Worm (Caenorhabditis elegans) whole organism, L4 larva: Measurements from ENCODE around the gene R10E11.5.

Experiments used
- D1046.2 ChIP-seq: fragments of 200-800 bp; sonication (Bioruptor generic); IDR thresholded peaks from 2 replicates; pipeline ENCODE4 v1.3.6; 2022; ENCODE audit warnings: missing genetic modification characterization, missing compliant biosample characterization
- F26F4.8 ChIP-seq: fragments of 200-800 bp; sonication (Bioruptor generic); conservative IDR thresholded peaks from 2 replicates; pipeline ENCODE4 v1.3.6; 2022; ENCODE audit warnings: missing genetic modification characterization, missing compliant biosample characterization
- T20F7.1 ChIP-seq: fragments of 200-800 bp; sonication (Bioruptor generic); optimal IDR thresholded peaks from 2 replicates; lab custom pipeline; 2018; ENCODE audit warnings: mild to moderate bottlenecking, missing genetic modification characterization, missing compliant biosample characterization
- T26A8.4 ChIP-seq: fragments of 200-800 bp; sonication (Bioruptor generic); IDR thresholded peaks from 2 replicates; pipeline ENCODE4 v1.3.6; 2022; ENCODE audit warnings: missing genetic modification characterization, missing compliant biosample characterization
- ZK337.2 ChIP-seq: fragments of 200-800 bp; sonication (Bioruptor generic); IDR thresholded peaks from 2 replicates; pipeline ENCODE4 v1.3.6; 2022; ENCODE audit warnings: missing genetic modification reagents, missing genetic modification characterization, missing compliant biosample characterization
- ZK546.5 ChIP-seq, 2 experiments: sonication (generic microtip); optimal IDR thresholded peaks; 2 replicates each; lab custom pipeline; 2017; ENCODE audit warnings: missing biosample characterization in 2 of 2, missing genetic modification characterization in 2 of 2
- ceh-20 ChIP-seq: fragments of 200-800 bp; sonication (Bioruptor generic); IDR thresholded peaks from 2 replicates; pipeline ENCODE4 v1.3.6; 2022; ENCODE audit warnings: missing genetic modification reagents, missing genetic modification characterization, missing compliant biosample characterization
- ceh-32 ChIP-seq: sonication (generic microtip); optimal IDR thresholded peaks from 2 replicates; lab custom pipeline; 2016; ENCODE audit warnings: mild to moderate bottlenecking, missing genetic modification characterization, missing compliant biosample characterization; ENCODE audit not compliant: poor library complexity
- ceh-44 ChIP-seq: fragments of 200-800 bp; sonication (Bioruptor generic); IDR thresholded peaks from 2 replicates; pipeline ENCODE4 v1.3.6; 2022; ENCODE audit warnings: missing genetic modification reagents, missing genetic modification characterization, missing compliant biosample characterization
- ceh-82 ChIP-seq: sonication (generic microtip); optimal IDR thresholded peaks from 2 replicates; lab custom pipeline; 2017; ENCODE audit warnings: missing biosample characterization, missing genetic modification characterization
- ces-1 ChIP-seq: fragments of 150-350 bp; sonication (generic microtip); optimal IDR thresholded peaks from 4 replicates; lab custom pipeline; 2014; ENCODE audit warnings: missing biosample characterization, missing genetic modification reagents, missing genetic modification characterization
- cey-2 ChIP-seq: sonication (generic microtip); optimal IDR thresholded peaks from 3 replicates; lab custom pipeline; 2017; ENCODE audit warnings: missing genetic modification characterization, mild to moderate bottlenecking, missing compliant biosample characterization, antibody characterized with exemption, borderline replicate concordance; ENCODE audit not compliant: insufficient read depth
- daf-19 ChIP-seq: fragments of 200-800 bp; sonication (Bioruptor generic); conservative IDR thresholded peaks from 2 replicates; pipeline ENCODE4 v1.3.6; 2022; ENCODE audit warnings: missing genetic modification characterization, missing compliant biosample characterization
- dmd-8 ChIP-seq: fragments of 200-800 bp; sonication (Bioruptor generic); IDR thresholded peaks from 2 replicates; pipeline ENCODE4 v1.3.6; 2022; ENCODE audit warnings: missing genetic modification characterization, missing compliant biosample characterization
- dmd-9 ChIP-seq: fragments of 200-800 bp; sonication (Bioruptor generic); IDR thresholded peaks from 2 replicates; pipeline ENCODE4 v1.3.6; 2022; ENCODE audit warnings: missing genetic modification reagents, missing genetic modification characterization, missing compliant biosample characterization
- dpl-1 ChIP-seq: fragments of 150-350 bp; optimal IDR thresholded peaks from 2 replicates; lab custom pipeline; 2014; ENCODE audit warnings: missing biosample characterization, missing genetic modification reagents, missing genetic modification characterization
- duxl-1 ChIP-seq: sonication (generic microtip); optimal IDR thresholded peaks from 2 replicates; lab custom pipeline; 2016; ENCODE audit warnings: mild to moderate bottlenecking, missing genetic modification characterization, moderate library complexity, missing compliant biosample characterization; ENCODE audit not compliant: poor library complexity
- dve-1 ChIP-seq: sonication (generic microtip); optimal IDR thresholded peaks from 2 replicates; lab custom pipeline; 2017; ENCODE audit warnings: antibody characterized with exemption, mild to moderate bottlenecking, missing genetic modification characterization, missing compliant biosample characterization; ENCODE audit not compliant: insufficient read depth
- egl-27 ChIP-seq: sonication (generic microtip); optimal IDR thresholded peaks from 3 replicates; lab custom pipeline; 2017; ENCODE audit warnings: missing biosample characterization, missing genetic modification reagents, missing genetic modification characterization
- fkh-10 ChIP-seq: fragments of 150-350 bp; optimal IDR thresholded peaks from 2 replicates; lab custom pipeline; 2014; ENCODE audit warnings: missing biosample characterization, missing genetic modification reagents, missing genetic modification characterization
- hif-1 ChIP-seq, 2 experiments: sonication (generic microtip); optimal IDR thresholded peaks; 2 replicates each; lab custom pipeline; 2016 to 2017; ENCODE audit warnings: missing compliant biosample characterization in 2 of 2, missing genetic modification characterization in 2 of 2, missing genetic modification reagents in 2 of 2, missing genotype in 2 of 2, mild to moderate bottlenecking in 1 of 2
- hlh-11 ChIP-seq: fragments of 200-800 bp; sonication (Bioruptor generic); optimal IDR thresholded peaks from 2 replicates; lab custom pipeline; 2018; ENCODE audit warnings: mild to moderate bottlenecking, missing genetic modification characterization, missing compliant biosample characterization
- jun-1 ChIP-seq: fragments of 150-350 bp; optimal IDR thresholded peaks from 2 replicates; lab custom pipeline; 2014; ENCODE audit warnings: missing biosample characterization, missing genetic modification reagents, missing genetic modification characterization
- lin-1 ChIP-seq: fragments of 200-800 bp; sonication (Bioruptor generic); IDR thresholded peaks from 2 replicates; pipeline ENCODE4 v1.3.6; 2022; ENCODE audit warnings: missing genetic modification reagents, missing genetic modification characterization, missing compliant biosample characterization
- lin-38 ChIP-seq: fragments of 200-800 bp; sonication (Bioruptor generic); IDR thresholded peaks from 2 replicates; pipeline ENCODE4 v1.3.6; 2022; ENCODE audit warnings: missing genetic modification reagents, missing genetic modification characterization, missing compliant biosample characterization
- lsy-2 ChIP-seq, 2 experiments: fragments of 150-350 bp in 1 of 2; sonication (generic microtip) in 1 of 2; optimal IDR thresholded peaks; 2 replicates each; lab custom pipeline; 2014 to 2017; ENCODE audit warnings: missing biosample characterization in 2 of 2, missing genetic modification characterization in 2 of 2
- madf-9 ChIP-seq: fragments of 200-800 bp; sonication (Bioruptor generic); conservative IDR thresholded peaks from 2 replicates; pipeline ENCODE4 v1.3.6; 2022; ENCODE audit warnings: missing genetic modification reagents, missing genetic modification characterization, missing compliant biosample characterization
- mdl-1 ChIP-seq, 2 experiments: fragments of 150-350 bp in 1 of 2; sonication (generic microtip) in 1 of 2; optimal IDR thresholded peaks; 2 replicates each; lab custom pipeline; 2014 to 2017; ENCODE audit warnings: missing biosample characterization in 2 of 2, missing genetic modification characterization in 2 of 2
- mdt-29 ChIP-seq: fragments of 200-800 bp; sonication (Bioruptor generic); IDR thresholded peaks from 2 replicates; pipeline ENCODE4 v1.3.6; 2022; ENCODE audit warnings: missing genetic modification reagents, missing genetic modification characterization, missing compliant biosample characterization
- mep-1 ChIP-seq: fragments of 150-350 bp; sonication (generic microtip); optimal IDR thresholded peaks from 3 replicates; lab custom pipeline; 2014; ENCODE audit warnings: missing biosample characterization, missing genetic modification characterization
- mxl-2 ChIP-seq: fragments of 200-800 bp; sonication (Bioruptor generic); conservative IDR thresholded peaks from 2 replicates; pipeline ENCODE4 v1.3.6; 2022; ENCODE audit warnings: missing genetic modification reagents, missing genetic modification characterization, missing compliant biosample characterization
- nhr-10 ChIP-seq: fragments of 150-350 bp; optimal IDR thresholded peaks from 2 replicates; lab custom pipeline; 2014; ENCODE audit warnings: missing biosample characterization, missing genetic modification characterization
- nhr-102 ChIP-seq: sonication (generic microtip); optimal IDR thresholded peaks from 2 replicates; lab custom pipeline; 2016; ENCODE audit warnings: mild to moderate bottlenecking, missing genetic modification characterization, moderate library complexity, missing compliant biosample characterization
- nhr-111 ChIP-seq: fragments of 200-800 bp; sonication (Bioruptor generic); optimal IDR thresholded peaks from 2 replicates; lab custom pipeline; 2018; ENCODE audit warnings: mild to moderate bottlenecking, missing genetic modification characterization, missing compliant biosample characterization
- nhr-237 ChIP-seq: sonication (generic microtip); optimal IDR thresholded peaks from 2 replicates; lab custom pipeline; 2017; ENCODE audit warnings: missing biosample characterization, missing genetic modification characterization
- nhr-6 ChIP-seq: fragments of 150-350 bp; optimal IDR thresholded peaks from 2 replicates; lab custom pipeline; 2014; ENCODE audit warnings: missing biosample characterization, missing genetic modification characterization
- nhr-77 ChIP-seq: fragments of 150-350 bp; optimal IDR thresholded peaks from 2 replicates; lab custom pipeline; 2014; ENCODE audit warnings: missing biosample characterization, missing genetic modification characterization
- php-3 ChIP-seq: fragments of 200-800 bp; sonication (Bioruptor generic); IDR thresholded peaks from 2 replicates; pipeline ENCODE4 v1.3.6; 2022; ENCODE audit warnings: missing genetic modification reagents, missing genetic modification characterization, missing compliant biosample characterization
- set-16 ChIP-seq: fragments of 200-800 bp; sonication (Bioruptor generic); IDR thresholded peaks from 2 replicates; pipeline ENCODE4 v1.3.6; 2022; ENCODE audit warnings: missing genetic modification reagents, missing genetic modification characterization, missing compliant biosample characterization
- skn-1 ChIP-seq: fragments of 150-350 bp; optimal IDR thresholded peaks from 2 replicates; lab custom pipeline; 2014; ENCODE audit warnings: missing biosample characterization, missing genetic modification characterization
- snpc-1.2 ChIP-seq: fragments of 200-800 bp; sonication (Bioruptor generic); IDR thresholded peaks from 2 replicates; pipeline ENCODE4 v1.3.6; 2022; ENCODE audit warnings: missing genetic modification reagents, missing genetic modification characterization, missing compliant biosample characterization
- spr-1 ChIP-seq: sonication (generic microtip); optimal IDR thresholded peaks from 2 replicates; lab custom pipeline; 2016; ENCODE audit warnings: mild to moderate bottlenecking, missing genetic modification characterization, missing compliant biosample characterization
- spr-3 ChIP-seq: fragments of 200-800 bp; sonication (Bioruptor generic); optimal IDR thresholded peaks from 2 replicates; lab custom pipeline; 2018; ENCODE audit warnings: mild to moderate bottlenecking, missing genetic modification characterization, missing compliant biosample characterization
- unc-130 ChIP-seq: sonication (generic microtip); optimal IDR thresholded peaks from 2 replicates; lab custom pipeline; 2016; ENCODE audit warnings: missing genetic modification reagents, missing genetic modification characterization, missing compliant biosample characterization
- unc-39 ChIP-seq: sonication (generic microtip); optimal IDR thresholded peaks from 2 replicates; lab custom pipeline; 2017; ENCODE audit warnings: missing biosample characterization, missing genetic modification characterization
- vab-7 ChIP-seq: fragments of 200-800 bp; sonication (Bioruptor generic); IDR thresholded peaks from 2 replicates; pipeline ENCODE4 v1.3.6; 2022; ENCODE audit warnings: missing genetic modification reagents, missing genetic modification characterization, missing compliant biosample characterization
- zip-11 ChIP-seq: fragments of 200-800 bp; sonication (Bioruptor generic); IDR thresholded peaks from 2 replicates; pipeline ENCODE4 v1.3.6; 2022; ENCODE audit warnings: missing genetic modification characterization, missing compliant biosample characterization

R10E11.5 gene

DNA sequence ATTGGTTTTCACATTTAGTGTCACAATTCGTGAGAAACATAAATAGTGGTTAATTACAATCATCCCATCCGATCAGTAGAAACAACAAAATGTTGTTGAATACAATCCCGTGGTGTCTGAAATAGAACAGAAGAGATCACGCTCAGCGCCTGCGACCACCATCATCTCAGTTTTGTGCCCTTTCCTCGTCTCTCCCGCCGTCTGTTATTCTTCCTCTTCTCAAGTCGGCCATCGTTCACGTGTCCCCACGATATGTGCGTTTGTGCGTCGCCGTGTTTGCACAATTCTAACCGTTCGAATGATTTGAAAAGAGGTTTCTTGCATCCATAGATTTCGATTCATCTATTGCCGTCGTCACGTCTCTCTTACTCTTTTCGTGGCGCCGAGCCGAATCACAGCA, 29.3 kb upstream of the R10E11.5 start, which contains the start of gene panl-3 (continued):
- TF ChIP-seq T26A8.4 (GFP tag; lab: Robert Waterston, UW) (0 out of 2 replicates have a peak, but pooled peaks have one; percentile 52), lin-38 (GFP tag; lab: Robert Waterston, UW) (peak; percentile 50), hlh-11 (tag; lab: Kevin White, UChicago) (peak; percentile 78), nhr-6 (tag; lab: Kevin White, UChicago) (peak; percentile 38), mdt-29 (GFP tag; lab: Robert Waterston, UW) (no peak), mep-1 (tag; lab: Kevin White, UChicago) (peak; percentile 63), ceh-82 (tag; lab: Kevin White, UChicago) (no peak), nhr-102 (tag; lab: Kevin White, UChicago) (no peak), ZK546.5 (tag; optimal IDR thresholded peaks at IDR 0.05; lab: Kevin White, UChicago) (no peak), fkh-10 (GFP tag; lab: Kevin White, UChicago) (no peak), F26F4.8 (GFP tag; lab: Robert Waterston, UW) (no peak), ceh-32 (no peak), vab-7 (no peak), set-16 (GFP tag; lab: Robert Waterston, UW) (peak; percentile 23; the same call in 1 of the 2 replicates), zip-11 (GFP tag; lab: Robert Waterston, UW) (no peak), madf-9 (no peak), ceh-44 (GFP tag; lab: Robert Waterston, UW) (no peak), dmd-8 (GFP tag; lab: Robert Waterston, UW) (no peak), duxl-1 (tag; lab: Kevin White, UChicago) (no peak), unc-130 (GFP tag; lab: Kevin White, UChicago) (no peak), unc-39 (tag; lab: Kevin White, UChicago) (no peak), cey-2 (tag; lab: Kevin White, UChicago) (no peak)

DNA sequence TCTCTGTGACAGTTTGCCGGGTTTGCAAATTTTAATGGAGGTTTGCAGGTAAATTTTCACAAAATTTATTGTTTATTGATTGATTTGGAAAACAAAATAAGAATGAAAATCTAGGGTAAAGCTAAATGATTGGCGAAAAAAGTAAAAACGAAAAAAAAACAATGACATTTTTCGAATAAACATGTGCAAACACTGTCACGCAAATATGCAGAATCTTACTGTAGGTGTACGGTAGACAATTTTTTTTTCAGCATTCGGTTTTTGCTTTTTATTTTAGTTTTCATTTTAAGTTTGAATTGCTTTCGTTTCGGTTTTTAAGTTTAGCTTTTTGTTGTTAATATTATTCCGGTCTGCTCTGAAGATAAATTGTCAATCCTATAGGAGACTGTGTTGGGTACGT, 28.4 kb upstream of the R10E11.5 start:
- TF ChIP-seq ceh-32, result no peak
- no peak for TF ChIP-seq php-3 (GFP tag; lab: Robert Waterston, UW)
- no peak for TF ChIP-seq nhr-10 (tag; lab: Kevin White, UChicago)
- no peak for TF ChIP-seq spr-3
- no peak for TF ChIP-seq nhr-77
- TF ChIP-seq dve-1, result no peak
- TF ChIP-seq unc-130 (GFP tag; lab: Kevin White, UChicago), result peak; percentile 34
- TF ChIP-seq lsy-2 (tag; optimal IDR thresholded peaks at IDR 0.05; lab: Kevin White, UChicago), result peak in 1 of 2 experiments; percentile 79
- TF ChIP-seq skn-1, result no peak
- peak; percentile 23 for TF ChIP-seq T20F7.1 (GFP tag; lab: Kevin White, UChicago)
- no peak for TF ChIP-seq lin-1 (GFP tag; lab: Robert Waterston, UW)
- no peak for TF ChIP-seq ceh-20 (GFP tag; lab: Robert Waterston, UW)
- TF ChIP-seq, all 104 proteins: peak for 3

DNA sequence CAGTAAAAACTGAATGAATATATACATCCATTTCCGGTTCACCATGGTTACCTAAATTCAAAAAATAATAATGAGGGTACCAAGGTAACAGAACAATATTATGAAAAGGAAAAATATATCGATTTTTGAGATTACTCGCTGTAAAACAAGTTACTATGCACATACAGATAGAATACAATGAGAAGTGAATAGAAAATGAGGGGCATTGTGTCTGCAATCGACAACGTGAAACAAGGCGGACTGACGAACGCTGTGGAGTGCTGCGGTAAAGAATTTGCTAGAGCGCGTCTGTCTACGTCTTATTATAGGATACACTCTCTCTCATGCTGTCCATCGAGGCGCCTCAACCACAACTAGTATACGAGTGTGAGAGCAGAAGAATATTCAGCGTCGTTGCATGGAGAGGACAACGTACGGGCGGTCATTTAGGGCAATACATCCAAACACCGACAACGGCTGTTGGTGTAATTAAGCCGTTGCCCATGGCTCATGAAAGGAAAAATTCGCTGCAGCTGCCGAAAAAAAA, 27.7 kb upstream of the R10E11.5 start, which contains the start of gene cnx-1:
Gene cnx-1, minus strand, starts transcription at position 51 of the 526 bp plus-strand sequence.
- no peak for TF ChIP-seq D1046.2 (GFP tag; lab: Robert Waterston, UW)
- TF ChIP-seq mxl-2 (GFP tag; lab: Robert Waterston, UW), result no peak
- TF ChIP-seq lsy-2 (tag; optimal IDR thresholded peaks at IDR 0.05; lab: Kevin White, UChicago), result peak in 1 of 2 experiments; percentile 52
- TF ChIP-seq dve-1, result peak; percentile 22
- TF ChIP-seq daf-19 (GFP tag; lab: Robert Waterston, UW), result no peak
- no peak for TF ChIP-seq egl-27 (tag; lab: Kevin White, UChicago)
- no peak for TF ChIP-seq nhr-237 (tag; lab: Kevin White, UChicago)
- TF ChIP-seq nhr-111 (GFP tag; lab: Kevin White, UChicago), result no peak
- no peak for TF ChIP-seq dmd-9
- TF ChIP-seq ces-1, result no peak
- no peak for TF ChIP-seq hif-1 (tag; optimal IDR thresholded peaks at IDR 0.05; lab: Kevin White, UChicago)
- no peak for TF ChIP-seq F26F4.8 (GFP tag; lab: Robert Waterston, UW)
- no peak for TF ChIP-seq mdt-29 (GFP tag; lab: Robert Waterston, UW)
- no peak for TF ChIP-seq spr-1 (tag; lab: Kevin White, UChicago)
- no peak for TF ChIP-seq ZK337.2 (GFP tag; lab: Robert Waterston, UW)
- TF ChIP-seq nhr-77, result no peak
- no peak for TF ChIP-seq jun-1 (tag; lab: Kevin White, UChicago)
- TF ChIP-seq snpc-1.2 (GFP tag; lab: Robert Waterston, UW), result no peak
- peak in 1 of 2 experiments; percentile 31 for TF ChIP-seq mdl-1 (tag; optimal IDR thresholded peaks at IDR 0.05; lab: Kevin White, UChicago)
- no peak for TF ChIP-seq dpl-1
- TF ChIP-seq ceh-44 (GFP tag; lab: Robert Waterston, UW), result no peak
- no peak for TF ChIP-seq duxl-1 (tag; lab: Kevin White, UChicago)
